Fruit fly (Drosophila melanogaster): Measurements from ENCODE around the gene CG31248.

CG31248 gene

dm6 chr3R:7123699-7124098 is 5.4 kb upstream of the CG31248 start:
- no peak for TF ChIP-seq Abd-B (GFP tag; optimal IDR thresholded peaks at IDR 0.05)
- TF ChIP-seq CG12391 (tag; optimal IDR thresholded peaks at IDR 0.05) = no peak
- 0 out of 3 replicates have a peak, but pooled peaks have one; percentile 3 for TF ChIP-seq so (GFP tag; IDR thresholded peaks at IDR 0.05)
- peak; percentile 23 for TF ChIP-seq CG12071 (GFP tag; optimal IDR thresholded peaks at IDR 0.05)
- no peak for TF ChIP-seq gcm2 (GFP tag; optimal IDR thresholded peaks at IDR 0.05)
- no peak for TF ChIP-seq al (GFP tag; IDR thresholded peaks at IDR 0.05)
- no peak for TF ChIP-seq NK7.1 (GFP tag; optimal IDR thresholded peaks at IDR 0.05)
- TF ChIP-seq C15 (GFP tag; IDR thresholded peaks at IDR 0.05) = no peak
- no peak for TF ChIP-seq Tbp (GFP tag; optimal IDR thresholded peaks at IDR 0.05)
- peak; percentile 8 for TF ChIP-seq Dp (GFP tag; optimal IDR thresholded peaks at IDR 0.05)
- TF ChIP-seq usp (GFP tag; optimal IDR thresholded peaks at IDR 0.05) = no peak
- no peak for TF ChIP-seq pita (GFP tag; optimal IDR thresholded peaks at IDR 0.05)
- no peak for TF ChIP-seq CG9817 (tag; optimal IDR thresholded peaks at IDR 0.05)
- no peak for TF ChIP-seq CG32772 (GFP tag; IDR thresholded peaks at IDR 0.05)
- no peak for TF ChIP-seq exex (tag; optimal IDR thresholded peaks at IDR 0.05)
- TF ChIP-seq Opbp (GFP tag; IDR thresholded peaks at IDR 0.05; ENCODE audit: partially characterized antibody) = peak; percentile 20; the same call in 2 of the 3 replicates
- TF ChIP-seq ems (GFP tag; optimal IDR thresholded peaks at IDR 0.05) = no peak
- TF ChIP-seq CG8478 (optimal IDR thresholded peaks at IDR 0.05) = peak; percentile 94
- no peak for TF ChIP-seq pho (GFP tag; optimal IDR thresholded peaks at IDR 0.05)
- no peak for TF ChIP-seq CG17385 (GFP tag; optimal IDR thresholded peaks at IDR 0.05)
- TF ChIP-seq CG15601 (tag; optimal IDR thresholded peaks at IDR 0.05) = no peak
- peak; percentile 20 for TF ChIP-seq ewg (GFP tag; optimal IDR thresholded peaks at IDR 0.05)
- no peak for TF ChIP-seq CG2129 (GFP tag; IDR thresholded peaks at IDR 0.05; ENCODE audit: partially characterized antibody)
- TF ChIP-seq chn (GFP tag; optimal IDR thresholded peaks at IDR 0.05) = no peak
- no peak for TF ChIP-seq gce (GFP tag; IDR thresholded peaks at IDR 0.05)
- peak; percentile 33; the same call in 1 of the 2 replicates for TF ChIP-seq crol (GFP tag; IDR thresholded peaks at IDR 0.05)
- no peak for TF ChIP-seq CG16815 (GFP tag; optimal IDR thresholded peaks at IDR 0.05)
- TF ChIP-seq sr (GFP tag; IDR thresholded peaks at IDR 0.05) = peak; percentile 84
- TF ChIP-seq HLHmδ (GFP tag; optimal IDR thresholded peaks at IDR 0.05) = peak; percentile 77
- TF ChIP-seq CG17186 (GFP tag; optimal IDR thresholded peaks at IDR 0.05) = no peak
- TF ChIP-seq jigr1 (GFP tag; IDR thresholded peaks at IDR 0.05) = no peak
- no peak for TF ChIP-seq CG32767 (GFP tag; IDR thresholded peaks at IDR 0.05)
- no peak for TF ChIP-seq Asciz (GFP tag; optimal IDR thresholded peaks at IDR 0.05)
- TF ChIP-seq chinmo (GFP tag; IDR thresholded peaks at IDR 0.05; ENCODE audit: partially characterized antibody) = peak; percentile 90
- TF ChIP-seq ftz-f1 (GFP tag; optimal IDR thresholded peaks at IDR 0.05) = peak; percentile 80
- TF ChIP-seq HmgZ (tag; optimal IDR thresholded peaks at IDR 0.05) = peak; percentile 30
- no peak for TF ChIP-seq Fer1 (GFP tag; optimal IDR thresholded peaks at IDR 0.05)
- TF ChIP-seq CG6175 (GFP tag; IDR thresholded peaks at IDR 0.05) = no peak
- TF ChIP-seq ci (GFP tag; IDR thresholded peaks at IDR 0.05) = peak; percentile 66
- peak; percentile 80 for TF ChIP-seq mirr (GFP tag; optimal IDR thresholded peaks at IDR 0.05)
- peak; percentile 100 for TF ChIP-seq CG4360 (GFP tag; IDR thresholded peaks at IDR 0.05)
- no peak for TF ChIP-seq BtbVII (GFP tag; optimal IDR thresholded peaks at IDR 0.05)
- no peak for TF ChIP-seq pan (optimal IDR thresholded peaks at IDR 0.05)
- no peak for TF ChIP-seq pan (GFP tag; optimal IDR thresholded peaks at IDR 0.05 in 1 of 2, IDR thresholded peaks at IDR 0.05 in 1 of 2)
- TF ChIP-seq CG9727 (GFP tag; optimal IDR thresholded peaks at IDR 0.05) = no peak
- TF ChIP-seq D (optimal IDR thresholded peaks at IDR 0.05) = peak; percentile 38
- no peak for TF ChIP-seq D (GFP tag; optimal IDR thresholded peaks at IDR 0.05)
- TF ChIP-seq kah (GFP tag; optimal IDR thresholded peaks at IDR 0.05) = peak; percentile 90
- TF ChIP-seq psq (GFP tag; optimal IDR thresholded peaks at IDR 0.05) = no peak
- TF ChIP-seq sd (tag; optimal IDR thresholded peaks at IDR 0.05) = peak; percentile 82
- TF ChIP-seq CG18262 (tag; optimal IDR thresholded peaks at IDR 0.05) = no peak
- TF ChIP-seq chif (GFP tag; optimal IDR thresholded peaks at IDR 0.05) = no peak
- TF ChIP-seq CG10274 (GFP tag; optimal IDR thresholded peaks at IDR 0.05) = no peak

Data from whole organism, embryonic.